Worm (Caenorhabditis elegans) whole organism, early embryonic: Measurements from ENCODE around the gene sma-4.

ENCODE experiments used
- B0310.2 ChIP-seq: sonication (generic microtip); optimal IDR thresholded peaks from 2 replicates; lab custom pipeline; 2016; ENCODE audit warnings: mild to moderate bottlenecking, missing genetic modification characterization, missing compliant biosample characterization
- F13C5.2 ChIP-seq: sonication (generic microtip); optimal IDR thresholded peaks from 2 replicates; lab custom pipeline; 2017; ENCODE audit warnings: mild to moderate bottlenecking, missing genetic modification characterization, inconsistent platforms, missing compliant biosample characterization
- aly-1 ChIP-seq: sonication (generic microtip); optimal IDR thresholded peaks from 2 replicates; lab custom pipeline; 2016; ENCODE audit warnings: missing genetic modification characterization, missing compliant biosample characterization
- ama-1 ChIP-seq: fragments of 150-350 bp; optimal IDR thresholded peaks from 2 replicates; lab custom pipeline; 2014
- ceh-13 ChIP-seq: fragments of 200-800 bp; sonication (Bioruptor generic); optimal IDR thresholded peaks from 2 replicates; lab custom pipeline; 2018; ENCODE audit warnings: mild to moderate bottlenecking, missing genetic modification characterization, missing compliant biosample characterization
- ceh-36 ChIP-seq: sonication (generic microtip); optimal IDR thresholded peaks from 2 replicates; lab custom pipeline; 2016; ENCODE audit warnings: missing genetic modification characterization, inconsistent platforms, missing compliant biosample characterization
- ets-7 ChIP-seq: sonication (generic microtip); optimal IDR thresholded peaks from 2 replicates; lab custom pipeline; 2016; ENCODE audit warnings: missing genotype, missing genetic modification characterization, missing compliant biosample characterization
- flt-1 ChIP-seq: fragments of 200-800 bp; sonication (Bioruptor generic); IDR thresholded peaks from 2 replicates; pipeline ENCODE4 v1.3.6; 2022; ENCODE audit warnings: missing genetic modification characterization, missing compliant biosample characterization
- hmbx-1 ChIP-seq: sonication (generic microtip); optimal IDR thresholded peaks from 2 replicates; lab custom pipeline; 2016; ENCODE audit warnings: mild to moderate bottlenecking, missing genetic modification characterization, missing compliant biosample characterization
- hmg-4 ChIP-seq: fragments of 200-800 bp; sonication (Bioruptor generic); optimal IDR thresholded peaks from 2 replicates; lab custom pipeline; 2018; ENCODE audit warnings: mild to moderate bottlenecking, missing genetic modification characterization, missing compliant biosample characterization
- hnd-1 ChIP-seq: sonication (generic microtip); optimal IDR thresholded peaks from 2 replicates; lab custom pipeline; 2016; ENCODE audit warnings: missing genetic modification characterization, missing compliant biosample characterization
- pes-1 ChIP-seq: fragments of 200-800 bp; sonication (Bioruptor generic); IDR thresholded peaks from 2 replicates; pipeline ENCODE4 v1.3.6; 2022; ENCODE audit warnings: missing genetic modification reagents, missing genetic modification characterization, missing compliant biosample characterization
- scrt-1 ChIP-seq: fragments of 200-800 bp; sonication (Bioruptor generic); IDR thresholded peaks from 2 replicates; pipeline ENCODE4 v1.3.6; 2022; ENCODE audit warnings: missing genetic modification characterization, missing compliant biosample characterization
- sea-1 ChIP-seq: fragments of 200-800 bp; sonication (Bioruptor generic); conservative IDR thresholded peaks from 2 replicates; pipeline ENCODE4 v1.3.6; 2022; ENCODE audit warnings: missing genetic modification characterization, missing compliant biosample characterization
- tbx-11 ChIP-seq: fragments of 200-800 bp; sonication (Bioruptor generic); IDR thresholded peaks from 2 replicates; pipeline ENCODE4 v1.3.6; 2022; ENCODE audit warnings: missing genetic modification characterization, missing compliant biosample characterization
- tbx-37 ChIP-seq: fragments of 200-800 bp; sonication (Bioruptor generic); conservative IDR thresholded peaks from 2 replicates; pipeline ENCODE4 v1.3.6; 2022; ENCODE audit warnings: missing genetic modification reagents, missing genetic modification characterization, missing compliant biosample characterization
- tra-4 ChIP-seq: sonication (generic microtip); optimal IDR thresholded peaks from 2 replicates; lab custom pipeline; 2017; ENCODE audit warnings: missing genetic modification characterization, missing compliant biosample characterization

sma-4 gene

DNA sequence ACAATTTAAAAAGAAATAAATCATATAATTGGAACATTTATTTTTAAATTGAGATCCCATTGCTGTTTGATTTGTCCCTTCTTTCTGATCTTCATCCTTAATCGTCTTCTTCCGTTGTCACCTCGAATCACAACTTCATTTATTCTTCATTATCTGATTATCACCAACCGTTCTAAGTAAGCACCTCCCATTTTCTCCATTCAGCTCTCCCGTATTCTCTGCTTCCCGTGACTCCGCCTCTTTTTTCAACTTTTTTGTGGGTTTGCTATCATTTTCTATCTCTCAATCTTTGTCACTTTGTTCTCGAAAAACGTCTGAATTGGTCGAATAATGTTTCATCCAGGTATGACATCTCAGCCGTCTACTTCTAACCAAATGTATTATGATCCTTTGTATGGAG lies at the start of gene sma-4:
Gene sma-4 (plus strand): TSS at position 301 of the 400 bp plus-strand sequence.
- no peak for TF ChIP-seq scrt-1

DNA sequence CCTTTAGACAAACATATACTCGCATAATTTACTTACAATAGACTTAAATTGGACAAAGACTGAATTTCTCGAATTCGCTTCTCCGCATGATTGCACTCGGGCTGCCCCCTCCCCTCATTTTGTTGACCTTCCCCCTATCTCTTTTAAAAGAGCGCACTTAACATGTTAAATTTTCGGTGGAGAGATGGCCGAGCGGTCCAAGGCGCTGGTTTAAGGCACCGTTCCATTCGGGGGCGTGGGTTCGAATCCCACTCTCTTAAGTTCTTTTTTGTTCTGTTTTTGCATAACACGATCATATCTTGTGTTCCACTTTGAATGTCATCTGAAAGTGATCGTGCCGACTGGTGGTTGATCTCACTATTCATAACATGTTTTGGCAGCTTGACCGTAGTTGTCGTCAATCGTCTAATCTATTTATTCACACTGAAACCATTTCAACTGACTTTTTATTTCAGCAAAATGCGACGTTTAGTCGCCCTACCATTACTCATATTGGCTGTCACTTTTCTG lies 46.3 kb upstream of the sma-4 start, which contains the start of gene cutl-23:
Gene cutl-23 (plus strand): TSS at position 460 of the 510 bp plus-strand sequence.
- peak; percentile 52; the same call in 1 of the 2 replicates for TF ChIP-seq scrt-1
- 0 out of 2 replicates have a peak, but pooled peaks have one; percentile 63 for TF ChIP-seq sea-1 (GFP tag; lab: Robert Waterston, UW)
- peak; percentile 55 for TF ChIP-seq hmg-4 (GFP tag; lab: Kevin White, UChicago)
- TF ChIP-seq ets-7 = no peak
- peak; percentile 26 for TF ChIP-seq hnd-1
- peak; percentile 41; the same call in 1 of the 2 replicates for TF ChIP-seq tbx-37 (GFP tag; lab: Robert Waterston, UW)
- TF ChIP-seq ceh-36 (tag; lab: Kevin White, UChicago) = peak; percentile 15
- TF ChIP-seq tbx-11 (GFP tag; lab: Robert Waterston, UW) = no peak; the same call in 1 of the 2 replicates
- no peak for TF ChIP-seq aly-1 (tag; lab: Kevin White, UChicago)
- peak; percentile 59; the same call in 1 of the 2 replicates for TF ChIP-seq flt-1 (GFP tag; lab: Robert Waterston, UW)
- peak; percentile 60 for TF ChIP-seq F13C5.2 (tag; lab: Kevin White, UChicago)

DNA sequence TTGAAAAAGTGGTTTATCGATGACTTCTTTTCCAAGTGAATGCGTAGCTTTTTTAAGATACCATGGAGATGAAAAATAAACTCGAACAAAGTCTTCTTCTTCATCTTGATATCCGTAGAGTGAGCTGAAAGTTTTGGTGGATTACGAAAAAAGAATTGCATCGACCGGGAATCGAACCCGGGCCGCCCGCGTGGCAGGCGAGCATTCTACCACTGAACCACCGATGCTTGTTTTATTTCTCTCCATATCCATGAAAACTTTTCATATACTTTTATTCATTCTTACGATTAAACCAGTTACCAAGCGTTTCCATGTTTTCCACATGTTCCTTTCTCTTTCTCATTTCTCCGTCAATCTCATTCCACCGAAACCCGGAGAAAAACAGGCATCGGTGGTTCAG lies 34.0 kb upstream of the sma-4 start:
- TF ChIP-seq hmbx-1 (tag; lab: Kevin White, UChicago) (no peak), tbx-11 (GFP tag; lab: Robert Waterston, UW) (no peak), ceh-13 (GFP tag; lab: Kevin White, UChicago) (no peak), ama-1 (lab: Kevin White, UChicago) (no peak), scrt-1 (no peak), tra-4 (tag; lab: Kevin White, UChicago) (no peak), hmg-4 (GFP tag; lab: Kevin White, UChicago) (no peak), ets-7 (no peak), pes-1 (GFP tag; lab: Robert Waterston, UW) (no peak), hnd-1 (no peak), sea-1 (GFP tag; lab: Robert Waterston, UW) (no peak), flt-1 (GFP tag; lab: Robert Waterston, UW) (no peak), aly-1 (tag; lab: Kevin White, UChicago) (no peak), B0310.2 (no peak), F13C5.2 (tag; lab: Kevin White, UChicago) (no peak), tbx-37 (GFP tag; lab: Robert Waterston, UW) (no peak), ceh-36 (tag; lab: Kevin White, UChicago) (no peak)

DNA sequence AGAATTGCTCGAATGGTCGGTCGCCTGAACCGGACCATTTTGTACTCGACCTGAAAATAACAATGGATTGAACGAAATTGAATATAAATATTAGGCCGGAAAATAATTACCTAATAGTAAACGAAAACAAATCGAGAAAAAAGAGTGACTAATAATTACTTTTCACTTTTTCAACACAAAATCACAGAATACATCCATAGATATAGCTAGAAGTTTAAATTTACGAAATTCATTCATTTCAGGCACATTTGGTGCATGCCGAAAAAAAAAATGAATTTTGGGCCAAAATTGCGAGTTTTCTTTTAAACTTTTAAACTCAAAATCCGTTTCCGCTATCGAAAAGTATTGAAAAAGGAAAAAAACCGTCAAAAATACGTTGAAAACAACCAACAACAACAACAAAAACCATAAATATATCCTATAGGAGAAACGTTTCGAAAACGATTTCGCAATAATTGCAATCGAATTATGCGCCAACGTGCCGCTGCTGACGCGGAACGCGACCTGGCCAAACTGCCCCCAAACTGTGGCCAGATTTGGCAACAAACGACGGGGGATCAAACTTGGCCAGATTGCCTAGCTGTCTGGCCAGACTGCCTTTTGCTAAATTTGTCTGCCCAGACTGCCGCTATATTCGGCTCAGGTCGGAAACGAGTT lies 30.6 kb upstream of the sma-4 start, which contains the start of gene Y37B11A.3:
Gene Y37B11A.3 (minus strand): TSS at position 51 of the 657 bp plus-strand sequence.
- TF ChIP-seq tbx-11 (GFP tag; lab: Robert Waterston, UW) (no peak), ets-7 (no peak)

DNA sequence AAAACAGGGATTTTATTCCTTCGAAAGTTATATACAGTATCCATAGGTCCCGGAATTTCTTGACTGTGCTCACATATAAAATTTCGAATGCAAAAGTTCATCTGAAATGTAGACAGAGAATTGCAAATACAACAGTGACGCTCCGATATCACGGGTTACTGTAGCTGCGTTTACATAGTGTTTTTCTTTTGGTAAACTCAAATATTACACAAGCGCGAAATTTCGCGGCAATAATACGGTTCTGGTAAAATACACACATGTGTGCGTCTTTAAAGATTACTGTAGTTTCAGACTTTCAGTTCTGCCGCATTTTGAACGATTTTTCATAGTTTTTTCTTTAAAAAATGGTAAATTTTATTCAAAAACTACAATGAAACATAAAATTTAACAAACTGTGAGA lies 25.5 kb upstream of the sma-4 start, which contains the start of gene rev-3:
Gene rev-3 (minus strand): TSS at position 101 of the 400 bp plus-strand sequence.
- no peak for TF ChIP-seq flt-1 (GFP tag; lab: Robert Waterston, UW)
- no peak for TF ChIP-seq pes-1 (GFP tag; lab: Robert Waterston, UW)
- TF ChIP-seq aly-1 (tag; lab: Kevin White, UChicago) = no peak
- no peak for TF ChIP-seq ceh-13 (GFP tag; lab: Kevin White, UChicago)
- no peak for TF ChIP-seq ama-1 (lab: Kevin White, UChicago)
- no peak for TF ChIP-seq tra-4 (tag; lab: Kevin White, UChicago)
- no peak for TF ChIP-seq scrt-1
- TF ChIP-seq F13C5.2 (tag; lab: Kevin White, UChicago) = no peak
- TF ChIP-seq hmg-4 (GFP tag; lab: Kevin White, UChicago) = no peak
- no peak for TF ChIP-seq ceh-36 (tag; lab: Kevin White, UChicago)
- no peak for TF ChIP-seq sea-1 (GFP tag; lab: Robert Waterston, UW)
- no peak for TF ChIP-seq tbx-37 (GFP tag; lab: Robert Waterston, UW)
- no peak for TF ChIP-seq B0310.2

DNA sequence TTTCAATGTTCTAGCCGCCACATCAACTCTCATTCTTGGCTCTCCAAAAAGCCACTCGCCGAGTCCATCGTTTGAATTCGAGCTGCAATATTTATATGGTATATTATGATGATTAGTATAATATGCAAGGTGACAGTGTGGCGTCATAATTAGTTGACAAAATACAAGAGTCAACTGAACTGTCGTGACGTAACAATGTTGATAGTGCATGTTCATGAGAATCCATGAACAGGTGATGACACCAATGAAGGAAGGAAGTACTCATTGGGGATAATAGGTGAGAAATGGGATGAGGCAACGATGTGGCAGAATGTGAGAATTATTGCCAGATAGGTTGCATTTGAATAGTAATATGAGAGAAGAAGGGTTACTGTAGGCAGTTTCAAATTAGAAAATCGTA lies 21.1 kb upstream of the sma-4 start:
- TF ChIP-seq ceh-36 (tag; lab: Kevin White, UChicago) = no peak
- no peak for TF ChIP-seq hnd-1
- TF ChIP-seq tbx-37 (GFP tag; lab: Robert Waterston, UW) = no peak
- no peak for TF ChIP-seq ceh-13 (GFP tag; lab: Kevin White, UChicago)
- no peak for TF ChIP-seq sea-1 (GFP tag; lab: Robert Waterston, UW)
- TF ChIP-seq B0310.2 = no peak
- no peak for TF ChIP-seq ama-1 (lab: Kevin White, UChicago)
- no peak for TF ChIP-seq tbx-11 (GFP tag; lab: Robert Waterston, UW)
- TF ChIP-seq flt-1 (GFP tag; lab: Robert Waterston, UW) = no peak
- TF ChIP-seq pes-1 (GFP tag; lab: Robert Waterston, UW) = no peak
- TF ChIP-seq tra-4 (tag; lab: Kevin White, UChicago) = no peak
- no peak for TF ChIP-seq hmg-4 (GFP tag; lab: Kevin White, UChicago)
- no peak for TF ChIP-seq scrt-1
- TF ChIP-seq aly-1 (tag; lab: Kevin White, UChicago) = no peak
- no peak for TF ChIP-seq ets-7
- no peak for TF ChIP-seq F13C5.2 (tag; lab: Kevin White, UChicago)
- TF ChIP-seq hmbx-1 (tag; lab: Kevin White, UChicago) = no peak

DNA sequence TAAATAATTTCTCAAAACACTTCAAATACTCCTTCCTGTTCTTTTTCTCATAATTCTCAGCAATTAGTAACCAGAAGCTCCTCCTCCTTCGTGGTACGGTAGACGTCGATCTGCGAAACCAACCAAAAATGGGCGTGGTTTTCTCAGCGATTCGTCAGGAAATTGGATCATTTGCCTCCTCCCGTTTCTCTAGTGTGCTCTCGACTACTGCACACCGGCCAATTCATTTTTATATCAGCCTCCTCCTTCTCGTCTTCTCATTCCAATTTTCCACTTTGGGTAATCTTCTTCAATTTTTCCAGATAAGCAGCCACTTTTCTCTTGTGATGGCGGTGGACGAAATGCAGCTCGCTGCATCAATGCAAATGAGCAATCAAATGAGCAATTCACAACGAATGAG lies 17.3 kb upstream of the sma-4 start, which contains the start of gene ceh-10:
Gene ceh-10 (plus strand): TSS at position 301 of the 400 bp plus-strand sequence.
- TF ChIP-seq tra-4 (tag; lab: Kevin White, UChicago) (no peak), F13C5.2 (tag; lab: Kevin White, UChicago) (no peak), tbx-11 (GFP tag; lab: Robert Waterston, UW) (no peak), hmbx-1 (tag; lab: Kevin White, UChicago) (no peak), hnd-1 (no peak), flt-1 (GFP tag; lab: Robert Waterston, UW) (no peak), ets-7 (no peak), aly-1 (tag; lab: Kevin White, UChicago) (no peak), ceh-36 (tag; lab: Kevin White, UChicago) (no peak), scrt-1 (no peak), pes-1 (GFP tag; lab: Robert Waterston, UW) (no peak), ceh-13 (GFP tag; lab: Kevin White, UChicago) (no peak), sea-1 (GFP tag; lab: Robert Waterston, UW) (no peak), ama-1 (lab: Kevin White, UChicago) (no peak), hmg-4 (GFP tag; lab: Kevin White, UChicago) (no peak), B0310.2 (no peak), tbx-37 (GFP tag; lab: Robert Waterston, UW) (no peak)
